Worm (Caenorhabditis elegans) whole organism, L4 larva: ENCODE results near the gene W08F4.1.
"Not testable (repeated sequence)": the region's sequence is repeated elsewhere in the genome, so short reads cannot be mapped to it uniquely, and the experiment has no call there.

Source experiments
- D1046.2 ChIP-seq: fragments of 200-800 bp; sonication (Bioruptor generic); IDR thresholded peaks from 2 replicates; pipeline ENCODE4 v1.3.6; 2022; ENCODE audit warnings: missing genetic modification characterization, missing compliant biosample characterization
- F26F4.8 ChIP-seq: fragments of 200-800 bp; sonication (Bioruptor generic); conservative IDR thresholded peaks from 2 replicates; pipeline ENCODE4 v1.3.6; 2022; ENCODE audit warnings: missing genetic modification characterization, missing compliant biosample characterization
- F44E2.7 ChIP-seq: fragments of 200-800 bp; sonication (Bioruptor generic); IDR thresholded peaks from 2 replicates; pipeline ENCODE4 v2.1.2; 2022; ENCODE audit warnings: missing genetic modification characterization, missing compliant biosample characterization
- T20F7.1 ChIP-seq: fragments of 200-800 bp; sonication (Bioruptor generic); optimal IDR thresholded peaks from 2 replicates; lab custom pipeline; 2018; ENCODE audit warnings: mild to moderate bottlenecking, missing genetic modification characterization, missing compliant biosample characterization
- aha-1 ChIP-seq: fragments of 150-350 bp; peaks from one replicate; lab custom pipeline; 2014; ENCODE audit warnings: missing biosample characterization, missing genetic modification characterization
- ama-1 ChIP-seq: fragments of 150-350 bp; optimal IDR thresholded peaks from 2 replicates; lab custom pipeline; 2014; ENCODE audit warnings: inconsistent platforms, mixed read lengths
- ceh-20 ChIP-seq: fragments of 200-800 bp; sonication (Bioruptor generic); IDR thresholded peaks from 2 replicates; pipeline ENCODE4 v1.3.6; 2022; ENCODE audit warnings: missing genetic modification reagents, missing genetic modification characterization, missing compliant biosample characterization
- ceh-28 ChIP-seq: fragments of 150-350 bp; optimal IDR thresholded peaks from 2 replicates; lab custom pipeline; 2014; ENCODE audit warnings: missing biosample characterization, missing genetic modification reagents, missing genetic modification characterization
- ceh-44 ChIP-seq: fragments of 200-800 bp; sonication (Bioruptor generic); IDR thresholded peaks from 2 replicates; pipeline ENCODE4 v1.3.6; 2022; ENCODE audit warnings: missing genetic modification reagents, missing genetic modification characterization, missing compliant biosample characterization
- ceh-62 ChIP-seq: sonication (generic microtip); optimal IDR thresholded peaks from 2 replicates; lab custom pipeline; 2017; ENCODE audit warnings: missing biosample characterization, missing genetic modification characterization
- ceh-82 ChIP-seq: sonication (generic microtip); optimal IDR thresholded peaks from 2 replicates; lab custom pipeline; 2017; ENCODE audit warnings: missing biosample characterization, missing genetic modification characterization
- ces-1 ChIP-seq: fragments of 150-350 bp; sonication (generic microtip); optimal IDR thresholded peaks from 4 replicates; lab custom pipeline; 2014; ENCODE audit warnings: missing biosample characterization, missing genetic modification reagents, missing genetic modification characterization
- daf-16 ChIP-seq, 3 experiments: sonication (generic microtip); optimal IDR thresholded peaks; 2 replicates each; lab custom pipeline; 2016 to 2017; ENCODE audit warnings: missing genetic modification characterization in 3 of 3, missing genetic modification reagents in 3 of 3, mild to moderate bottlenecking in 2 of 3, missing compliant biosample characterization in 2 of 3, missing biosample characterization in 1 of 3, moderate library complexity in 1 of 3
- dmd-6 ChIP-seq: fragments of 200-800 bp; sonication (Bioruptor generic); IDR thresholded peaks from 2 replicates; pipeline ENCODE4 v1.3.6; 2022; ENCODE audit warnings: missing genetic modification reagents, missing genetic modification characterization, missing compliant biosample characterization
- dmd-9 ChIP-seq: fragments of 200-800 bp; sonication (Bioruptor generic); IDR thresholded peaks from 2 replicates; pipeline ENCODE4 v1.3.6; 2022; ENCODE audit warnings: missing genetic modification reagents, missing genetic modification characterization, missing compliant biosample characterization
- dpl-1 ChIP-seq: fragments of 150-350 bp; optimal IDR thresholded peaks from 2 replicates; lab custom pipeline; 2014; ENCODE audit warnings: missing biosample characterization, missing genetic modification reagents, missing genetic modification characterization
- duxl-1 ChIP-seq: sonication (generic microtip); optimal IDR thresholded peaks from 2 replicates; lab custom pipeline; 2016; ENCODE audit warnings: mild to moderate bottlenecking, missing genetic modification characterization, moderate library complexity, missing compliant biosample characterization; ENCODE audit not compliant: poor library complexity
- dve-1 ChIP-seq: sonication (generic microtip); optimal IDR thresholded peaks from 2 replicates; lab custom pipeline; 2017; ENCODE audit warnings: antibody characterized with exemption, mild to moderate bottlenecking, missing genetic modification characterization, missing compliant biosample characterization; ENCODE audit not compliant: insufficient read depth
- hlh-11 ChIP-seq: fragments of 200-800 bp; sonication (Bioruptor generic); optimal IDR thresholded peaks from 2 replicates; lab custom pipeline; 2018; ENCODE audit warnings: mild to moderate bottlenecking, missing genetic modification characterization, missing compliant biosample characterization
- lin-13 ChIP-seq: fragments of 150-350 bp; optimal IDR thresholded peaks from 2 replicates; lab custom pipeline; 2014; ENCODE audit warnings: missing biosample characterization, missing genetic modification reagents, missing genetic modification characterization
- lin-29 ChIP-seq: fragments of 200-800 bp; sonication (Bioruptor generic); IDR thresholded peaks from 2 replicates; pipeline ENCODE4 v1.3.6; 2022; ENCODE audit warnings: missing genetic modification reagents, missing genetic modification characterization, missing compliant biosample characterization
- mdl-1 ChIP-seq, 2 experiments: fragments of 150-350 bp in 1 of 2; sonication (generic microtip) in 1 of 2; optimal IDR thresholded peaks; 2 replicates each; lab custom pipeline; 2014 to 2017; ENCODE audit warnings: missing biosample characterization in 2 of 2, missing genetic modification characterization in 2 of 2
- mep-1 ChIP-seq: fragments of 150-350 bp; sonication (generic microtip); optimal IDR thresholded peaks from 3 replicates; lab custom pipeline; 2014; ENCODE audit warnings: missing biosample characterization, missing genetic modification characterization
- mes-2 ChIP-seq: sonication (generic microtip); optimal IDR thresholded peaks from 2 replicates; lab custom pipeline; 2016; ENCODE audit warnings: missing genotype, mild to moderate bottlenecking, missing genetic modification characterization, missing compliant biosample characterization; ENCODE audit not compliant: poor library complexity, severe bottlenecking
- nhr-11 ChIP-seq: fragments of 150-350 bp; optimal IDR thresholded peaks from 2 replicates; lab custom pipeline; 2014; ENCODE audit warnings: missing biosample characterization, missing genetic modification characterization
- nhr-28 ChIP-seq: fragments of 150-350 bp; optimal IDR thresholded peaks from 2 replicates; lab custom pipeline; 2014; ENCODE audit warnings: missing biosample characterization, missing genetic modification characterization
- nhr-42 ChIP-seq: fragments of 200-800 bp; sonication (Bioruptor generic); IDR thresholded peaks from 2 replicates; pipeline ENCODE4 v1.3.6; 2022; ENCODE audit warnings: missing genetic modification characterization, missing compliant biosample characterization
- nhr-48 ChIP-seq: sonication (generic microtip); optimal IDR thresholded peaks from 2 replicates; lab custom pipeline; 2016; ENCODE audit warnings: mild to moderate bottlenecking, missing genetic modification characterization, missing compliant biosample characterization
- nhr-6 ChIP-seq: fragments of 150-350 bp; optimal IDR thresholded peaks from 2 replicates; lab custom pipeline; 2014; ENCODE audit warnings: missing biosample characterization, missing genetic modification characterization
- nhr-76 ChIP-seq: fragments of 150-350 bp; optimal IDR thresholded peaks from 2 replicates; lab custom pipeline; 2014; ENCODE audit warnings: missing biosample characterization, missing genetic modification characterization
- pha-4 ChIP-seq, 2 experiments: fragments of 150-350 bp in 1 of 2; fragments of 200-800 bp in 1 of 2; sonication (Bioruptor generic) in 1 of 2; IDR thresholded peaks in 1 of 2; optimal IDR thresholded peaks in 1 of 2; 2 replicates each; pipeline versions ENCODE4 v1.3.6 to Lab custom; 2014 to 2022; ENCODE audit warnings: missing genetic modification characterization in 2 of 2, missing genetic modification reagents in 2 of 2, missing biosample characterization in 1 of 2, missing compliant biosample characterization in 1 of 2
- php-3 ChIP-seq: fragments of 200-800 bp; sonication (Bioruptor generic); IDR thresholded peaks from 2 replicates; pipeline ENCODE4 v1.3.6; 2022; ENCODE audit warnings: missing genetic modification reagents, missing genetic modification characterization, missing compliant biosample characterization
- pqm-1 ChIP-seq: sonication (generic microtip); optimal IDR thresholded peaks from 2 replicates; lab custom pipeline; 2017; ENCODE audit warnings: missing biosample characterization, missing genetic modification characterization
- sdz-12 ChIP-seq: fragments of 200-800 bp; sonication (Bioruptor generic); optimal IDR thresholded peaks from 2 replicates; lab custom pipeline; 2018; ENCODE audit warnings: mild to moderate bottlenecking, missing genetic modification characterization, missing compliant biosample characterization
- skn-1 ChIP-seq: fragments of 150-350 bp; optimal IDR thresholded peaks from 2 replicates; lab custom pipeline; 2014; ENCODE audit warnings: missing biosample characterization, missing genetic modification characterization
- unc-39 ChIP-seq: sonication (generic microtip); optimal IDR thresholded peaks from 2 replicates; lab custom pipeline; 2017; ENCODE audit warnings: missing biosample characterization, missing genetic modification characterization
- unc-62 ChIP-seq, 3 experiments: fragments of 150-350 bp in 1 of 3; sonication (generic microtip); optimal IDR thresholded peaks in 2 of 3; peaks in 1 of 3; 1 replicate in 1 of 3; 2 replicates in 2 of 3; lab custom pipeline; 2014 to 2017; ENCODE audit warnings: missing biosample characterization in 3 of 3, missing genetic modification characterization in 3 of 3, missing genetic modification reagents in 3 of 3, missing genotype in 1 of 3
- vab-7 ChIP-seq: fragments of 200-800 bp; sonication (Bioruptor generic); IDR thresholded peaks from 2 replicates; pipeline ENCODE4 v1.3.6; 2022; ENCODE audit warnings: missing genetic modification reagents, missing genetic modification characterization, missing compliant biosample characterization
- zag-1 ChIP-seq: fragments of 150-350 bp; optimal IDR thresholded peaks from 2 replicates; lab custom pipeline; 2014; ENCODE audit warnings: missing biosample characterization, missing genetic modification characterization
- zip-2 ChIP-seq: fragments of 150-350 bp; optimal IDR thresholded peaks from 2 replicates; lab custom pipeline; 2014; ENCODE audit warnings: missing biosample characterization, missing genetic modification characterization
- ztf-7 ChIP-seq: fragments of 150-350 bp; optimal IDR thresholded peaks from 2 replicates; lab custom pipeline; 2014; ENCODE audit warnings: missing biosample characterization, missing genetic modification characterization

Gene W08F4.1

DNA sequence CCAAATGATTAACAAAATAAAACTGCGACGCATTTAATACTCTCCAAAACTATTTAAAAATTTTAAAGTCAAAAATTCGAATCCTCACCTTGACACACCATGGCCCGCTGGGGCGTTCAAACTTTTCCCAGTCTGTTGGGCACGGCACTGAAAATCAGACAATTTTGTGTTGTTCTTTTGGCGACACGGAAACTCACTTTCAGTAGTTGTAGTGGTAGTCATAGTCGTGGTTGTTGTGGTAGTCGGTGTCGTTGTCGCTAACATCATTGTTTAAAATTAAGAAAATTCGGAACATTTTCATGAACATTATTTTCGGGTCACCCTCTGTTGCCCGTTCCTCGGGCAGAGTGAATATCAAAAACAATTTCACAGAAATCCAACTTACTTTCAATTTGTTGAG is 19.0 kb downstream of the W08F4.1 start, which contains the start of gene clec-118:
Gene clec-118 (minus strand): TSS at position 101 of the 400 bp plus-strand sequence.
- TF ChIP-seq mdl-1 (tag; optimal IDR thresholded peaks at IDR 0.05; lab: Kevin White, UChicago); daf-16 (GFP tag; optimal IDR thresholded peaks at IDR 0.05; lab: Kevin White, UChicago); daf-16 (tag; optimal IDR thresholded peaks at IDR 0.05; lab: Kevin White, UChicago); pha-4 (GFP tag; IDR thresholded peaks at IDR 0.05; lab: Robert Waterston, UW); pha-4 (tag; optimal IDR thresholded peaks at IDR 0.05; lab: Kevin White, UChicago): not testable (repeated sequence)

DNA sequence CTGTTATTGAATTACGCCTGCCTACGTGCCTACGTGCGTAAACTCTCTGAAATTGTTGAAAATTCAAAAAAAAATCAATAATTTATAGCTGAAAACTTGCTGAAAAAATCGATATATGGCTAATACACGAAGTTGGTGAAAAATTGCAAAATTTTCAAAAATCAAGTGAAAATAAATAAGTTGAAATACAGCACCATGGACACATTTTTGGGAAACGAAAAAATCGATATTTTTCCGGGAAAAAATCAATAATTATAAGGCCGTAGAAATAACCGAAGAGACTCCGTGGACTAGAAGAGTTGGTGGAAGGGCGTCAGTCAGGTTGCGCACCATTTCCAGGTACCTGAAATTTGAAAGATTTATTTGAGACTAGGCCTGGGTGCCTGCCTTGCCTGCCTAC is 21.4 kb downstream of the W08F4.1 start:
- peak; percentile 65 for TF ChIP-seq ceh-28 (tag; lab: Kevin White, UChicago)
- TF ChIP-seq skn-1 (tag; lab: Kevin White, UChicago), result no peak
- TF ChIP-seq D1046.2 (GFP tag; lab: Robert Waterston, UW), result no peak
- TF ChIP-seq aha-1, result peak; percentile 49
- no peak for TF ChIP-seq unc-39
- TF ChIP-seq php-3, result no peak
- TF ChIP-seq, all 104 proteins: peak for 2

DNA sequence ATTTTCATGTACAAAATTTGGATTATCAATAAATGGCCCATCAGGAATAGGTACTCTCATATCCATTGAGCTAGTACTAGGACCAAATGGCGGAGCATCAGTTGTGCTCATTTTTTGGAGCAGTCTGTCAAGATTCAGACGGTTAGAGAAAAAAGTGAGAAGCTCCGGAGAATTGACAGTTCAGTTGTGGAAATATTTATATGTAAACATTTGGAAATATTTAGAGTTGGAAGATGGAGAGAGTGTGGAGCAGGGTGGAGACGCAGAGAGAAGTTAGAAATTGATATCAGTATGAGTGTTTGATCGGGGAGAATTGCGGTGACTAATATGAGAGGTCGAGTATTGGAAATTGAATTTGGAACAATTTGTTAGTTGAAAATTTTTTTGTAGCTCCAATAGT is 27.8 kb downstream of the W08F4.1 start:
- peak; percentile 67 for TF ChIP-seq nhr-28
- TF ChIP-seq vab-7, result no peak
- TF ChIP-seq ceh-62 (tag; lab: Kevin White, UChicago), result no peak
- no peak for TF ChIP-seq duxl-1 (tag; lab: Kevin White, UChicago)
- TF ChIP-seq F26F4.8 (GFP tag; lab: Robert Waterston, UW), result no peak
- peak; percentile 43 for TF ChIP-seq pqm-1
- TF ChIP-seq nhr-6 (tag; lab: Kevin White, UChicago), result no peak
- no peak for TF ChIP-seq nhr-42
- TF ChIP-seq ceh-44 (GFP tag; lab: Robert Waterston, UW), result no peak
- TF ChIP-seq F44E2.7, result no peak
- TF ChIP-seq pha-4 (GFP tag; IDR thresholded peaks at IDR 0.05; lab: Robert Waterston, UW), result no peak
- TF ChIP-seq pha-4 (tag; optimal IDR thresholded peaks at IDR 0.05; lab: Kevin White, UChicago), result no peak
- no peak for TF ChIP-seq unc-39
- TF ChIP-seq lin-29 (GFP tag; lab: Robert Waterston, UW), result no peak
- no peak for TF ChIP-seq lin-13 (GFP tag; lab: Kevin White, UChicago)
- no peak for TF ChIP-seq nhr-11
- TF ChIP-seq dmd-9, result no peak
- no peak for TF ChIP-seq ces-1
- no peak for TF ChIP-seq nhr-76
- no peak for TF ChIP-seq ztf-7 (tag; lab: Kevin White, UChicago)
- TF ChIP-seq mes-2, result peak; percentile 7
- TF ChIP-seq nhr-48 (tag; lab: Kevin White, UChicago), result no peak
- peak; percentile 51 for TF ChIP-seq hlh-11
- TF ChIP-seq ceh-20, result no peak
- TF ChIP-seq ceh-82 (tag; lab: Kevin White, UChicago), result no peak
- TF ChIP-seq zag-1, result no peak
- peak in 1 of 2 experiments; percentile 37 for TF ChIP-seq unc-62 (GFP tag; optimal IDR thresholded peaks at IDR 0.05 in 1 of 2; lab: Kevin White, UChicago)
- TF ChIP-seq unc-62 (tag; optimal IDR thresholded peaks at IDR 0.05; lab: Kevin White, UChicago), result no peak
- TF ChIP-seq ama-1 (lab: Kevin White, UChicago), result no peak
- no peak for TF ChIP-seq dpl-1 (GFP tag; lab: Kevin White, UChicago)
- no peak for TF ChIP-seq zip-2 (tag; lab: Kevin White, UChicago)
- TF ChIP-seq daf-16 (GFP tag; optimal IDR thresholded peaks at IDR 0.05; lab: Kevin White, UChicago), result no peak
- TF ChIP-seq daf-16 (tag; optimal IDR thresholded peaks at IDR 0.05; lab: Kevin White, UChicago), result peak; percentile 86
- peak; percentile 7 for TF ChIP-seq mep-1 (tag; lab: Kevin White, UChicago)
- peak; percentile 58 for TF ChIP-seq dmd-6 (GFP tag; lab: Robert Waterston, UW)
- TF ChIP-seq T20F7.1 (GFP tag; lab: Kevin White, UChicago), result no peak
- TF ChIP-seq sdz-12, result no peak
- TF ChIP-seq dve-1 (tag; lab: Kevin White, UChicago), result peak; percentile 69
